Fruit fly (Drosophila melanogaster) whole organism, prepupa: ENCODE measurements around the gene CG10324.

Experiments
- CG11294 ChIP-seq: fragments of 200-800 bp; sonication (Bioruptor generic); IDR thresholded peaks from 2 replicates; pipeline ENCODE4 v1.3.6; 2022; ENCODE audit warnings: missing biosample characterization, missing genetic modification characterization
- CG16779 ChIP-seq: fragments of 200-800 bp; sonication (Bioruptor generic); optimal IDR thresholded peaks from 3 replicates; lab custom pipeline; 2017; ENCODE audit warnings: missing biosample characterization, mild to moderate bottlenecking, missing genetic modification characterization
- CG31627 ChIP-seq: fragments of 200-800 bp; sonication (Bioruptor generic); optimal IDR thresholded peaks from 3 replicates; lab custom pipeline; 2016; ENCODE audit warnings: missing biosample characterization, missing genetic modification characterization
- CG8119 ChIP-seq: fragments of 200-800 bp; sonication (Bioruptor generic); IDR thresholded peaks from 3 replicates; pipeline ENCODE4 v1.3.6; 2022; ENCODE audit warnings: missing biosample characterization, missing genetic modification characterization
- Gug ChIP-seq: fragments of 200-800 bp; sonication (Bioruptor generic); IDR thresholded peaks from 2 replicates; pipeline ENCODE4 v1.3.6; 2022; ENCODE audit warnings: missing biosample characterization, missing genetic modification characterization
- OdsH ChIP-seq: fragments of 200-800 bp; sonication (Bioruptor generic); optimal IDR thresholded peaks from 3 replicates; lab custom pipeline; 2016; ENCODE audit warnings: missing biosample characterization, missing genetic modification characterization
- salr ChIP-seq, 2 experiments: fragments of 200-800 bp; sonication (Bioruptor generic); optimal IDR thresholded peaks; 3 replicates each; lab custom pipeline; 2016 to 2018; ENCODE audit warnings: missing biosample characterization in 2 of 2, missing genetic modification characterization in 2 of 2, mild to moderate bottlenecking in 1 of 2

DNA sequence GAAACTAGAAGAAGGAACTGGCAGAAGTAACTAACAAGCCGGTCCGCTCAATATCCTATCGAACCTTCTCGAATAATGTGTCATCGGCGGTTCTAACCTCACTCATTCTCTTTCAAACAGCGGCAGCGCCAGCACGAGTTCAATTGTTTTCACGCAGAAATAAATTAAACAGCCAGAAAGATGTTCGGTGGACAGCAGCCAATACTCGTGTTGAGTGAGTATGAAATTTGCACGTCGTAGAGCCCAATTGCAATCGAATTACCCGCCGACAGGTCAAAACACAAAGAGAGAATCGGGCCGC is 862 bp upstream of the CG10324 start:
- no peak for TF ChIP-seq Gug (GFP tag; lab: Robert Waterston, UW)
- no peak for TF ChIP-seq CG31627
- TF ChIP-seq OdsH (GFP tag; lab: Kevin White, UChicago), result no peak
- no peak for TF ChIP-seq CG16779 (tag; lab: Kevin White, UChicago)
- TF ChIP-seq CG11294 (GFP tag; lab: Robert Waterston, UW), result no peak
- TF ChIP-seq salr (GFP tag; optimal IDR thresholded peaks at IDR 0.05; lab: Kevin White, UChicago), result no peak
- TF ChIP-seq CG8119 (GFP tag; lab: Robert Waterston, UW), result no peak
